Worm (Caenorhabditis elegans) whole organism, L4/young adult: Measurements from ENCODE around the gene nspb-8.

Source experiments
- W03F9.2 ChIP-seq: fragments of 150-350 bp; optimal IDR thresholded peaks from 2 replicates; lab custom pipeline; 2014; ENCODE audit warnings: missing biosample characterization, missing genetic modification characterization
- dao-5 ChIP-seq: sonication (generic microtip); optimal IDR thresholded peaks from 2 replicates; lab custom pipeline; 2016; ENCODE audit warnings: missing genotype, missing genetic modification characterization, moderate library complexity, missing compliant biosample characterization
- him-1 ChIP-seq: sonication (generic microtip); optimal IDR thresholded peaks from 2 replicates; lab custom pipeline; 2016; ENCODE audit warnings: missing genotype, missing genetic modification reagents, missing genetic modification characterization, missing compliant biosample characterization

Gene nspb-8

DNA sequence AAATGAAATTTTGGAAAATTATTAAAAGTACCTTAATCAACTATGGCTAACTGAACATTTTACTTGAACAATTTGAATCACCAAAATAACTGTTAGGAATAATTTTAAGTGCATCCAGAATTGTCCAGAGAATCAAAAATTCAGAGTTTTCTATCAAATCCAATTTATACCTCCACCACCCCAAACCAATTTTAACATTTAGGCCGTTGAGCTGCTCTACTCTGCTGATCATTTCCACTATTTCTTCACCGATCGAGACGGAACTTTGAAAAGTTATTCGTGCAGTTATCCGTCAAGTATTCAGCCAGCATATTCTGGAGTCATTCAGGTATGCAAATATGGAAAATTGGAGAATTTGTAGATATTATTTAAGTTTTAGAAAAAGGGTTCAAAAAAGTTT lies 28.1 kb upstream of the nspb-8 start:
- no peak for TF ChIP-seq W03F9.2
- no peak for TF ChIP-seq dao-5 (tag; lab: Kevin White, UChicago)
- TF ChIP-seq him-1 (tag; lab: Kevin White, UChicago) = no peak

DNA sequence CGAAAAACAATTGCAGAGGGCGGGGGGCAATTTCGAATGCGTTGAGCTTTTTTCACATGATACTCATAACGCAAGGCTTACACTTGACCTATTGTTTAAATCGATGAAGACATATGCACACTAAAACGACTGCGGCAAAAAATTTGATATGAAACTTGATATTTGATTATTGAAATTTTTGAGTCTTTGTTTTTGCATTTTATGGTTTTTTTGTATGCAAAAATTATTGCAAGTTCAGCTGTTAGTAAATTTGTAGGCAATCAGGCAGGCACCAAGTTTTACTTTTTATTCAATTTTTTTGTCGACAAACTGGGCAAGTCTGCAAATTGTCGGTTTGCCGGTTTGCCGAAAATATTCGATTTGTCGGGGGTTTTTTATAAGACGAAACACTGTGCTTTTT lies 25.7 kb upstream of the nspb-8 start, which contains the start of gene arl-3:
Gene arl-3, plus strand, starts transcription at position 301 of the 400 bp plus-strand sequence.
- TF ChIP-seq W03F9.2 (no peak), dao-5 (tag; lab: Kevin White, UChicago) (no peak), him-1 (tag; lab: Kevin White, UChicago) (no peak)

DNA sequence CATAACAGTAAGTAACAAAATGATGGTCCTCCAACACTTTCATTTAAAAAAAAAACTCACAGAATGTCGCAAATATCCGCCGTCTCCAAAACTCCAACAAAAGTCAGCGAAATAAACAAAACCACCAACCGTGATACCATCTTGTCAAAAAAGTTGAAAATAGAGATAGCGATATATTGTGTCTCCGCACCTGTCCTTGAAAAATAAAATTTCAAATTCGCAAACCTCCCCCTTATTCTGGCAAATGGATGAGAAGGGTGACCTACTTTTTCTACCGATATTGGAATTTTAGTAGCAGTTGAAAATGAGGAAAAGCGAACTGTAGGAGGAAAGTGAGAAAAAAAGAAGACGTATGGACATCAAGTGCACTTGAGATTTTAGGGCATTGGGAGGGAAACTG lies 25.0 kb upstream of the nspb-8 start, which contains the start of gene F19H8.2:
Gene F19H8.2, minus strand, starts transcription at position 391 of the 400 bp plus-strand sequence.
- TF ChIP-seq him-1 (tag; lab: Kevin White, UChicago) (no peak), W03F9.2 (no peak), dao-5 (tag; lab: Kevin White, UChicago) (no peak)

DNA sequence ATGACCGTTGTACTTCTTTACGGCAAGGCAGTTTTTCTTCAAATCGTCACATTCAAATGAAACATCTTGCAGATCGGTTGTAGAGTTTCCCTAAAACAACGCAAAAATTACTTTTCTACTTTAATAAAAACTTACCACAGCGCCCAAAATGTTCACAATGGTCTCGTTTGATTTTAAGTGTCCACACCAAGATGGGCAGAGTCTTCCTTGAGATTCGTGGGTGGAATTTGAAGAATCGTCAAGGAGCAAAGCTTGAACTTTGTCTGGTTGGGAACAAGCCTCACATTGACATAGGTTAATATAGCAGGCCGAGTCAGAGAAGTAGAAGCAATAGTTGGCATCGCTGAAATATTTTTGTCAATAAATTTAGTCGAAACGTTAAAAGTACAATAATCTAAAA lies 24.6 kb upstream of the nspb-8 start:
- TF ChIP-seq him-1 (tag; lab: Kevin White, UChicago) (no peak), W03F9.2 (no peak), dao-5 (tag; lab: Kevin White, UChicago) (no peak)

DNA sequence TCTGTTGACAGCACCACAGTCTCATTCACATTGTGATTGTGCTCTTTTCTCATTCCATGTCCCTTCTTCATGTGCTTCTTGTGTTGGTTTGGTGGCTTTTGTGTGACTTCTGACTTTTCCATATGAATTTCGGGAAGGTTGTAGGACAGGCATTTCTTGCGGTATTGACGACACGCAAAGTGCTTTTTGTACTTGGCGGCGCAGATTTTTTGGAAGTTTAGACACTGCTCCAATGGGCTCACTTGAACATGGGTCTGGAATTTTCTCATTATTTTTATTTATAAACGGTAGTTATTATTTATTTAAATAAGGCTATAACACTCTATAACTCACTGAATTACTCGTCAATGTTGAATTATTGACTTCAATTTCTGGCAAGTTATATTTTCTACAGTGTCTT lies 23.8 kb upstream of the nspb-8 start:
- no peak for TF ChIP-seq W03F9.2
- TF ChIP-seq dao-5 (tag; lab: Kevin White, UChicago) = no peak
- no peak for TF ChIP-seq him-1 (tag; lab: Kevin White, UChicago)

DNA sequence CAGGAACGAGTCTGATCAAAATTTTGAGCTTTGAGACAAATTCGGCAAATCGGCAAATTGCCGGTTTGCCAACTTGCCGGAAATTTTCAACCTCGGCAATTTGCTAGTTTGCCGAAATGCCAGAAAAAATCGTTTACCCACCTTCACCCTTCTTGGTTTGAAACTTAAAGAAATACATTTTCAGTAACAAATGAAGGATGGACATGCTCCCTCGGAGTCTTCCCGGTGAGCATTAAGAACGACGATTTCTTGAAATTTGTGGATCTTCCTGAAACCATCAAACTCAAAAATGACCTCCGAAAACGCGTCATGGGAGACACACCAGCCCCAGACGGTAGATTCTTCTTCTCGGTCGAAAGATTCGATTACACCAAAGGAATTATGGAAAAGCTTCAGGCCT lies 22.3 kb upstream of the nspb-8 start:
- TF ChIP-seq dao-5 (tag; lab: Kevin White, UChicago) (no peak), W03F9.2 (no peak), him-1 (tag; lab: Kevin White, UChicago) (no peak)

DNA sequence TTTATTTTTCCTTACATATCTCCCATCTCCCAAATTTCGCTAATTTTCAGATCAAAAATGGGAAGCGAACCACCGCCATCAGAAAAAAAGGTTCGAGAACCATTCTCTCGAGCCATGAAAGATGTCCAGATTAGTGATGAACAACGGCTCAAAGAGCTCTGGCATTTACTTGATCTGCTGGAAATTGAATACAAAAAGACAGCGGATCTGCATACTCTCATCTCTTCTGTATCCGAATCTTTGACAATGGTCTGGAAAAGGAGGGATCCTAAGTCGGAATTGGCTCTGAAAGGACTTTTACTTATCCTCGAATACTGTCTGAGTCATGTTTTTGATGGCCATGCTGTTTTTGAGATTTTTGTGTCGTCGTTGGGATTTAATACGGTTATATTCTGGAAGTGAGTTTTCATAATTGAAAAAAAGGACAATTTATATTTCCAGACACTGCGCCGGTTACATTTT lies 20.4 kb upstream of the nspb-8 start, which contains the start of gene tps-2:
Gene tps-2, plus strand, starts transcription at position 51 of the 462 bp plus-strand sequence.
- TF ChIP-seq him-1 (tag; lab: Kevin White, UChicago) (no peak), dao-5 (tag; lab: Kevin White, UChicago) (no peak), W03F9.2 (no peak)

DNA sequence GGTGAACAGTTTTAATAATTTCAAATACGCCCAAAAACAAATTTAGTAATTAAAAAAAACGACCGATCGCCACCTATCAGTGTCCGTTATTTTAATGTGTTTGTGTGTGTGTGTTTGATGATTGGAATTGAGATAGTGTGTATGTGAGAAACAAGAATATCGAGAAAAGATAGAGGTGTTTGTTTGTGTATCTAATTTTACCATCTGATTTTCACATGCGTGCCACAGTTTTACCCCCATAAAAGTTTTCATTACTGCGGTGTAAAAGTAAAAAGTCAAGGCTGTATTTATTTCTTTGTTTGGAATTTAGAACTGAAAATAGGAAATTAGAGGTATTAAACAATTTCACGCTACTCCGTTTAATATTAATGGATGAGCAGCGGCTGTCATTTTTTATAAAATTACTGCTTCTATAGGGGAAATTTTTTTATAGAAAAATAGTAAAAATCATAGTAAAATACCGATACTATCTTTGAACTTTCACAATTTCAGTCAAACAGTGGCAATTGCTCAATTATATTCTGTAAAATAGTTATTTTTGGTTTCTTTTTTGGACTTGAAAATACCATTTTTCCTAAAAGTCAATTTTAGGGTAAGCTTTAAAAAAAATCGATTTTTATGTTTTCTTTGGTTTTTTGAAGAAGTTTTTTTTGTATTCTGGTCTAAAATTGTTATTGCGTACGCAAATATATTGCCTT lies 19.6 kb upstream of the nspb-8 start:
- no peak for TF ChIP-seq dao-5 (tag; lab: Kevin White, UChicago)

DNA sequence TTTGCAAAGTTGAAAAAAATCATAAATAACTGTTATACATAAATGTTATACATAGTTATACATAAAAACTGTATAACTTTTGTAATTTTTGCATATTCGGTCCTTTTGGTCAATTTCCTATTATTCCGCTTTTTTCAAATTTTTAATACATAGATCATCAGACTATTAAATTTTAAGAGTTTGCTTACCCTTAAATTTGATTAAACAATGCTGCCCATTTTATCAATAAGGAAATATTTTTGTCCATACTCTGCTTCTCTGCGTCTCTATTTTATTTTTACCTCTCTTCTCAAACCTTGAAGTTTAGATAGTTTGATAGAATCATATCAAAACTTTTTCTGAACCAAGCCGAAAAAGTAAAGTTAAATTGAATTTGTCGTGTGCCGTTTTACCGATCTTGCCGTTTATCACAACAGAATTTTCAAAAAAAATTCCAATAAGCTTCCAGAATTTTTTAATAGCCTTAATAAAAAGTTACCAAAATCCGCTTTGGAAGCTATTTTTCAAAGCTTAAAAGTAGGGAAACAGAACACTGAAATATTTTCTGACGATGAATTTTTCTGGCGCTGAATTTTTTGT lies 18.9 kb upstream of the nspb-8 start:
- no peak for TF ChIP-seq him-1 (tag; lab: Kevin White, UChicago)
- no peak for TF ChIP-seq dao-5 (tag; lab: Kevin White, UChicago)
- no peak for TF ChIP-seq W03F9.2

DNA sequence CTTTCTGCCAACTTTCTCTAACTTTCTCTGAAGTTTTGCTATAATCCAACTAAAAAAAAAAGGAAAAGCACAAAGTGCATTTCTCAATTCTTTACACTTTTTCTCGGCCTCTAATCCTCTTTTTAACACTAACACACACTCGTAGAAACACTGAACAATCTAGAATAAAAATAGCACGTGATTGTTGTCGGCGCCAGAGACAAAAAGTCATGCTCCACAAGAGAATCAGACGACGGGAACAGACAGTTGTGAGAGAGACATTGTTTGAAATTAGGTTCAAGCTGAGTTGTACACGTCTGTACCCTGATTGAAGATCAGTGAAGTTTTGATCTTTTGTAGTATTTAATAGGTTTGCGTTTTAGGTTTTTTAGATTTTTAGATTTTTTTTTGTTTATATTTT lies 17.9 kb upstream of the nspb-8 start:
- TF ChIP-seq him-1 (tag; lab: Kevin White, UChicago) = no peak
- no peak for TF ChIP-seq W03F9.2
- no peak for TF ChIP-seq dao-5 (tag; lab: Kevin White, UChicago)

DNA sequence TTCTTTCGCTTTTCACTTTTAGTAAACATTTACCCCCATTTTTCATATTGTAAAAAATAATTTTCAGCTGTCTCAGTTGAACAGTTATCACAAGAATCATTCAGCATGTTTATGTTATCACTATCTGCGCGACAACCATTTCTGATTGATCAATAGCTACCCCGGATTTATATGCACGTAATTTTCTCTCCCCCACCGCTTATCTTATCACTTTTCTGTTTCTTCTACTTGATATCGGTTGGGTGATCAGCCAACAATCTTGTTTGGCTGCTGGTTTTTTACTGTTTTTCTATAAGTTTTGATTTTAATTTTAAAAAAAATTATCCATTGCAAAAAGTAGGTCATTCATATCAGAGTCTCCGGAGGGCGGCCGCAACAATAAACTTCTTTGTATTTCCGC lies 17.3 kb upstream of the nspb-8 start:
- TF ChIP-seq W03F9.2 (no peak), him-1 (tag; lab: Kevin White, UChicago) (no peak), dao-5 (tag; lab: Kevin White, UChicago) (no peak)

DNA sequence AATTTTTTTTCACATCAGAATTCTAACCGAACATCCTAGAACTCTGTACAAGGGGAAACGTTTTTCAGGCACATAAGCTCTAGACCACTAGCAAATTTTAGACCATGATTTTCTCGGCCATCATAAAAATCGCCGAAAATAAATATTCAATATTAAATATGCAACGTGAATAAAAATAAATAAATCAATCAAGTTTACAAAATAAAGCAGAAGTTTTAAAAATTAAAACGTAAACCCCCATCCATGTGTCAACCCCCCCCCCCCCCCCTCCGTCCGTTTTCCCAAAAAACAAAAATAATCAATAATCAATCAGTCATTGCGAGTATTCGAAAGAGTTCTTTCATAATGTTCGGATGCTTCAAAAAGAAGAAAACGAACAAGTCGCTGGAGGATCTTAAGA lies 12.8 kb upstream of the nspb-8 start, which contains the start of gene catp-4:
Gene catp-4, plus strand, starts transcription at position 301 of the 400 bp plus-strand sequence.
- TF ChIP-seq W03F9.2 = no peak

DNA sequence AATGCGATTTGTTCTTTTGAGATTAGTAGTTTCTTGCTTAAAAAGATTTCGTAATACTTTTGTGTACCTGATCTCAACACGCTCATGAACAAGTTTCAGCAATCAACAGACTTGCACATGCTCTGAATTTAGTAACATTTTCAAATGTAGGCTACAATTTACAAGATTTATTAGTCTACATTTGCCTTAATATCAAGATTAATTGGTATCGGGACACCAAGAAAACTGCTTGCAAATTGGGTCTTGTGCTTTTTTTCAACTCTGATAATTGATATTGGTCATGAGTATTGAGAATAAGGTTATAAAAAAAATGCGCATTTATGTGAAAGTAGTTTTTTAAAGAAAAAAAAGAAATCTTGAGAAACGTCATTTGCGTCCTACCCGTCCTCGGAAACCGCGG lies 12.2 kb upstream of the nspb-8 start:
- TF ChIP-seq W03F9.2 = no peak
- TF ChIP-seq dao-5 (tag; lab: Kevin White, UChicago) = no peak
- no peak for TF ChIP-seq him-1 (tag; lab: Kevin White, UChicago)

DNA sequence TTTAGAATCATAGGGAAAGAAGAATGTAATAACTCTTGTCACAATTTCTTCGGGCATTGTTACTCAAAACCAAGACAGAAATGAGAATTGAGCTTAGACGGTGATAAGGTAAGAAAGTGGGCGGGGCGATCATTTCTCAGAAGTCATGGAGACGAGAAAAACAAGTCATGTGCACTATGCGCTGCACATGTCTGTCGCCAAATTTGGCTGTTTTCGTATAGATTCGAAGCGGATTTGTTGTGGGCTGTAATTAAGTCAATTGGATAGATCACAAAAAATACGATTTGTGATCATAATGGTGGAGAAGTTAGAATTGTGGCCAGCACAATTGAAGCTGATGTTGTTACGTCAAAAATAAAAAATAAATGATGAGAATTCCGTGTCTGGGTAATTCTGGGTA lies 11.2 kb upstream of the nspb-8 start, which contains the start of gene C01G12.7:
Gene C01G12.7, minus strand, starts transcription at position 195 of the 400 bp plus-strand sequence.
- TF ChIP-seq W03F9.2 (no peak), him-1 (tag; lab: Kevin White, UChicago) (no peak), dao-5 (tag; lab: Kevin White, UChicago) (no peak)
